Worm (Caenorhabditis elegans): ENCODE measurements around the gene str-96.

DNA sequence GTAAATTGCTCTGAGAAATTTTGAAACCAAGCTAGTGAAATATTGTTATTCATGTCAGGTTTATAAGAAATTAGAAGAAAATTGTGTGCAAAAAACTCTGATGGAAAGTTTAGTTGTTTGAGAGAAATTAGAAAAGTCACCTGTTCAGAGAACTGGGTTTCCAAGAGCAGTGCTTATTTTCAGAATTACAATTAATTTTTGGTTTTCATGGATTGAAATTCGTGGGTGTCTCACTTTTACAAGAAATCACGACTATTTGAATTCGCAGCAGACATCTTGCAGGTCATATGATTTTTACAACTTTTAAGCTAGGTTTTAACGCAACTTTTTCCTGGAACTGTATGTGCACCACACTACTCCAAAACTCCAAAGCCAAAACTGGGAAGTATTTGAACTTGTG lies 15.2 kb upstream of the str-96 start, which contains the start of gene srz-10:
- TF ChIP-seq ets-4 (GFP tag; optimal IDR thresholded peaks at IDR 0.05) = no peak
- TF ChIP-seq nhr-179 (tag; optimal IDR thresholded peaks at IDR 0.05) = no peak
- TF ChIP-seq B0035.1 (tag; optimal IDR thresholded peaks at IDR 0.05) = no peak
- no peak for TF ChIP-seq unc-62 (GFP tag; optimal IDR thresholded peaks at IDR 0.05)
- TF ChIP-seq efl-1 (GFP tag; optimal IDR thresholded peaks at IDR 0.05) = no peak

All from whole organism, young adult.